In the genomic region with DNA sequence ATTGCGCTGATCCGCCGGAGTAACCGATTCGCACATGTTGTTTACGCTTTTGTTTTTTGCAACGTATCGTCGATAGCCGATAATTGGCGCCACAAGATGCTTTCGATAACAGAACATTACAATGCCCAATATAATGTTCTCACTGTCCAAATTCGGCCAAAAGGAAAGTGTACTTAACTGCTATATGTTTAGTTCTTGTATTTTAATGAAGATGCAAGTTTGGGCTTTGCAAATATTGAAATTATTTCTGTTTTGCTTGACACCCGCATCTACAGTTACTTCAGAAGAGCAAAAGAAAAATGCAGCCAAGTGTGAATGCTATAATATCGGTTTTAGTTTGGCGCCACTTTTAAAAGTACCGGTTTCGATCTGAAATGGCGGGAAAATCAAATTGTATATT, we compare ENCODE assay signal across 2 fruit fly cellular contexts.
TF ChIP-seq lines count a peak whose summit lies in the region.

No protein-coding gene starts in this region.

TF ChIP-seq in whole organism, embryonic, 481 proteins besides CTCF, POLR2A, EP300 and RAD21 (continued from another document and continues in another):
- TF ChIP-seq az2 (GFP tag; optimal IDR thresholded peaks at IDR 0.05; lab: Kevin White, UChicago) (peak; percentile 87), D19A (tag; optimal IDR thresholded peaks at IDR 0.05; lab: Kevin White, UChicago) (peak; percentile 84), slbo (GFP tag; IDR thresholded peaks at IDR 0.05; lab: Robert Waterston, UW) (peak; percentile 91), tio (GFP tag; optimal IDR thresholded peaks at IDR 0.05; lab: Kevin White, UChicago) (peak; percentile 88), org-1 (GFP tag; optimal IDR thresholded peaks at IDR 0.05; lab: Kevin White, UChicago) (peak; percentile 86), ranshi (GFP tag; IDR thresholded peaks at IDR 0.05; lab: Robert Waterston, UW) (peak; percentile 88), Hey (tag; optimal IDR thresholded peaks at IDR 0.05; lab: Kevin White, UChicago) (peak; percentile 60), CG15479 (GFP tag; optimal IDR thresholded peaks at IDR 0.05; lab: Kevin White, UChicago) (no peak), CG10209 (GFP tag; optimal IDR thresholded peaks at IDR 0.05; lab: Kevin White, UChicago) (peak; percentile 92), Side (GFP tag; optimal IDR thresholded peaks at IDR 0.05; lab: Kevin White, UChicago) (peak; percentile 93), Dip3 (GFP tag; optimal IDR thresholded peaks at IDR 0.05; lab: Kevin White, UChicago) (peak; percentile 93), CG9215 (GFP tag; IDR thresholded peaks at IDR 0.05; lab: Robert Waterston, UW) (peak; percentile 80), al (GFP tag; IDR thresholded peaks at IDR 0.05; lab: Robert Waterston, UW) (peak; percentile 58; the same call in 1 of the 2 replicates), lmd (GFP tag; IDR thresholded peaks at IDR 0.05; lab: Robert Waterston, UW) (peak; percentile 92), slp2 (GFP tag; optimal IDR thresholded peaks at IDR 0.05; lab: Kevin White, UChicago) (peak; percentile 92), NfI (GFP tag; optimal IDR thresholded peaks at IDR 0.05; lab: Kevin White, UChicago) (peak; percentile 94), CG15073 (GFP tag; optimal IDR thresholded peaks at IDR 0.05; lab: Kevin White, UChicago) (peak; percentile 46), CG11504 (tag; optimal IDR thresholded peaks at IDR 0.05; lab: Kevin White, UChicago) (peak; percentile 92), Neu2 (GFP tag; optimal IDR thresholded peaks at IDR 0.05; lab: Kevin White, UChicago; ENCODE audit: borderline replicate concordance) (peak; percentile 75), vnd (GFP tag; IDR thresholded peaks at IDR 0.05; lab: Robert Waterston, UW; ENCODE audit: partially characterized antibody) (no peak; the same call in 2 of the 3 replicates), insv (GFP tag; optimal IDR thresholded peaks at IDR 0.05; lab: Kevin White, UChicago) (peak in 1 of 2 experiments; percentile 62), Adf1 (GFP tag; IDR thresholded peaks at IDR 0.05; lab: Robert Waterston, UW) (peak; percentile 54), NC2β (GFP tag; optimal IDR thresholded peaks at IDR 0.05; lab: Kevin White, UChicago) (peak; percentile 87), Drgx (GFP tag; IDR thresholded peaks at IDR 0.05; lab: Robert Waterston, UW) (peak; percentile 87), CG2199 (GFP tag; IDR thresholded peaks at IDR 0.05; lab: Robert Waterston, UW) (no peak), CG12942 (GFP tag; optimal IDR thresholded peaks at IDR 0.05; lab: Kevin White, UChicago) (peak; percentile 86), tin (GFP tag; optimal IDR thresholded peaks at IDR 0.05; lab: Kevin White, UChicago) (peak; percentile 92), lab (GFP tag; optimal IDR thresholded peaks at IDR 0.05; lab: Kevin White, UChicago) (peak; percentile 94), CHES-1-like (GFP tag; optimal IDR thresholded peaks at IDR 0.05; lab: Kevin White, UChicago) (peak; percentile 92), Stat92E (GFP tag; optimal IDR thresholded peaks at IDR 0.05; lab: Kevin White, UChicago) (peak in 1 of 3 experiments; percentile 11), CG42726 (GFP tag; IDR thresholded peaks at IDR 0.05; lab: Robert Waterston, UW; ENCODE audit: partially characterized antibody) (no peak), CG1529 (GFP tag; optimal IDR thresholded peaks at IDR 0.05; lab: Kevin White, UChicago) (peak; percentile 79), nmo (GFP tag; optimal IDR thresholded peaks at IDR 0.05; lab: Kevin White, UChicago) (peak; percentile 95), MTF-1 (GFP tag; optimal IDR thresholded peaks at IDR 0.05; lab: Kevin White, UChicago; ENCODE audit: borderline replicate concordance) (peak; percentile 76), sima (GFP tag; optimal IDR thresholded peaks at IDR 0.05; lab: Kevin White, UChicago) (peak; percentile 82), CG17568 (GFP tag; optimal IDR thresholded peaks at IDR 0.05; lab: Kevin White, UChicago) (no peak), CG2202 (tag; optimal IDR thresholded peaks at IDR 0.05; lab: Kevin White, UChicago) (peak; percentile 71), cwo (GFP tag; optimal IDR thresholded peaks at IDR 0.05; lab: Kevin White, UChicago) (peak; percentile 86), fu2 (GFP tag; optimal IDR thresholded peaks at IDR 0.05; lab: Kevin White, UChicago) (peak; percentile 89), ATbp (GFP tag; optimal IDR thresholded peaks at IDR 0.05; lab: Kevin White, UChicago) (peak; percentile 70), Abd-B (GFP tag; optimal IDR thresholded peaks at IDR 0.05; lab: Kevin White, UChicago) (peak; percentile 92), dan (GFP tag; IDR thresholded peaks at IDR 0.05; lab: Robert Waterston, UW) (no peak), dysf (GFP tag; IDR thresholded peaks at IDR 0.05; lab: Robert Waterston, UW) (peak; percentile 92), Mrtf (GFP tag; IDR thresholded peaks at IDR 0.05; lab: Robert Waterston, UW) (peak; percentile 87), z (GFP tag; IDR thresholded peaks at IDR 0.05; lab: Robert Waterston, UW) (no peak), CG13123 (GFP tag; optimal IDR thresholded peaks at IDR 0.05; lab: Kevin White, UChicago) (peak; percentile 82), Oaz (GFP tag; IDR thresholded peaks at IDR 0.05; lab: Robert Waterston, UW) (peak; percentile 79), slou (GFP tag; optimal IDR thresholded peaks at IDR 0.05; lab: Kevin White, UChicago) (peak; percentile 82), wor (GFP tag; IDR thresholded peaks at IDR 0.05; lab: Robert Waterston, UW) (peak; percentile 71), gsb (GFP tag; IDR thresholded peaks at IDR 0.05; lab: Robert Waterston, UW) (peak; percentile 72), Sry-β (GFP tag; optimal IDR thresholded peaks at IDR 0.05; lab: Kevin White, UChicago) (peak; percentile 50), Fer2 (tag; optimal IDR thresholded peaks at IDR 0.05; lab: Kevin White, UChicago) (peak; percentile 86), Hr51 (GFP tag; optimal IDR thresholded peaks at IDR 0.05; lab: Kevin White, UChicago) (peak; percentile 85 to 92), bsh (GFP tag; optimal IDR thresholded peaks at IDR 0.05; lab: Kevin White, UChicago) (peak; percentile 65 to 91), CG16813 (GFP tag; IDR thresholded peaks at IDR 0.05; lab: Robert Waterston, UW; ENCODE audit: partially characterized antibody) (no peak), seq (GFP tag; IDR thresholded peaks at IDR 0.05; lab: Robert Waterston, UW) (peak; percentile 86), Nf-YC (tag; optimal IDR thresholded peaks at IDR 0.05; lab: Kevin White, UChicago) (peak; percentile 86), Med (GFP tag; lab: Kevin White, UChicago) (peak; percentile 99), inv (GFP tag; IDR thresholded peaks at IDR 0.05; lab: Robert Waterston, UW; ENCODE audit: partially characterized antibody) (no peak), CG17829 (tag; optimal IDR thresholded peaks at IDR 0.05; lab: Kevin White, UChicago) (peak; percentile 91), Mad (GFP tag; optimal IDR thresholded peaks at IDR 0.05; lab: Kevin White, UChicago) (peak; percentile 88), Mes4 (GFP tag; optimal IDR thresholded peaks at IDR 0.05; lab: Kevin White, UChicago) (peak; percentile 84)

TF ChIP-seq in whole organism, prepupa, 60 proteins besides CTCF, POLR2A, EP300 and RAD21 (continued from another document):
- peak; percentile 83 for TF ChIP-seq CG8632 (GFP tag; optimal IDR thresholded peaks at IDR 0.05; lab: Kevin White, UChicago)
- TF ChIP-seq Sox14 (GFP tag; optimal IDR thresholded peaks at IDR 0.05; lab: Kevin White, UChicago) = peak; percentile 96
- peak; percentile 83 for TF ChIP-seq Lpt (GFP tag; optimal IDR thresholded peaks at IDR 0.05; lab: Kevin White, UChicago)
- peak; percentile 79 to 91 for TF ChIP-seq ss (GFP tag; optimal IDR thresholded peaks at IDR 0.05; lab: Kevin White, UChicago)
- TF ChIP-seq fd59A (GFP tag; optimal IDR thresholded peaks at IDR 0.05; lab: Kevin White, UChicago) = peak; percentile 85
- peak; percentile 85 for TF ChIP-seq CG11294 (GFP tag; IDR thresholded peaks at IDR 0.05; lab: Robert Waterston, UW)
- TF ChIP-seq CG6792 (GFP tag; optimal IDR thresholded peaks at IDR 0.05; lab: Kevin White, UChicago) = peak; percentile 88
- no peak for TF ChIP-seq Hr38 (GFP tag; optimal IDR thresholded peaks at IDR 0.05; lab: Kevin White, UChicago)
- TF ChIP-seq CG6854 (GFP tag; optimal IDR thresholded peaks at IDR 0.05; lab: Kevin White, UChicago) = peak; percentile 78
- peak; percentile 49 for TF ChIP-seq fd85E (GFP tag; optimal IDR thresholded peaks at IDR 0.05; lab: Kevin White, UChicago)
- peak; percentile 91 for TF ChIP-seq CG7368 (GFP tag; optimal IDR thresholded peaks at IDR 0.05; lab: Kevin White, UChicago)
